Worm (Caenorhabditis elegans) whole organism, young adult: Measurements from ENCODE around the gene C47E8.11.

Experiments used
- D2030.7 ChIP-seq: fragments of 200-800 bp; sonication (Bioruptor generic); IDR thresholded peaks from 2 replicates; pipeline ENCODE4 v1.3.6; 2022; ENCODE audit warnings: missing genetic modification reagents, missing genetic modification characterization, missing compliant biosample characterization
- F23B12.7 ChIP-seq: sonication (generic microtip); optimal IDR thresholded peaks from 2 replicates; lab custom pipeline; 2017; ENCODE audit warnings: missing genetic modification characterization, mild to moderate bottlenecking, missing compliant biosample characterization, antibody characterized with exemption, moderate library complexity; ENCODE audit not compliant: insufficient read depth
- F33H1.4 ChIP-seq: fragments of 200-800 bp; sonication (Bioruptor generic); IDR thresholded peaks from 2 replicates; pipeline ENCODE4 v1.3.6; 2022; ENCODE audit warnings: missing genetic modification reagents, missing genetic modification characterization, missing compliant biosample characterization
- F49E8.2 ChIP-seq: sonication (generic microtip); optimal IDR thresholded peaks from 3 replicates; lab custom pipeline; 2017; ENCODE audit warnings: missing genetic modification characterization, mild to moderate bottlenecking, missing compliant biosample characterization, antibody characterized with exemption, moderate library complexity; ENCODE audit not compliant: insufficient read depth
- F57A8.1 ChIP-seq: fragments of 200-800 bp; sonication (Bioruptor generic); optimal IDR thresholded peaks from 2 replicates; lab custom pipeline; 2018; ENCODE audit warnings: mild to moderate bottlenecking, missing genetic modification characterization, moderate library complexity, missing compliant biosample characterization
- F57C9.4 ChIP-seq: sonication (generic microtip); optimal IDR thresholded peaks from 2 replicates; lab custom pipeline; 2017; ENCODE audit warnings: mild to moderate bottlenecking, missing genetic modification characterization, missing compliant biosample characterization
- Y53G8AR.9 ChIP-seq: fragments of 200-800 bp; sonication (Bioruptor generic); conservative IDR thresholded peaks from 2 replicates; pipeline ENCODE4 v1.3.6; 2022; ENCODE audit warnings: missing genetic modification reagents, missing genetic modification characterization, missing compliant biosample characterization
- Y95B8A.8 ChIP-seq: fragments of 200-800 bp; sonication (Bioruptor generic); IDR thresholded peaks from 2 replicates; pipeline ENCODE4 v1.3.6; 2022; ENCODE audit warnings: missing genetic modification reagents, missing genetic modification characterization, missing compliant biosample characterization
- ZK185.1 ChIP-seq: sonication (generic microtip); optimal IDR thresholded peaks from 2 replicates; lab custom pipeline; 2016; ENCODE audit warnings: mild to moderate bottlenecking, missing genetic modification characterization, missing compliant biosample characterization; ENCODE audit not compliant: poor library complexity, severe bottlenecking
- akir-1 ChIP-seq: fragments of 200-800 bp; sonication (Bioruptor generic); optimal IDR thresholded peaks from 2 replicates; lab custom pipeline; 2018; ENCODE audit warnings: mild to moderate bottlenecking, missing genetic modification characterization, moderate library complexity, missing compliant biosample characterization
- cebp-1 ChIP-seq, 2 experiments: fragments of 200-800 bp in 1 of 2; sonication (Bioruptor generic) in 1 of 2; sonication (generic microtip) in 1 of 2; IDR thresholded peaks in 1 of 2; optimal IDR thresholded peaks in 1 of 2; 2 replicates each; pipeline versions ENCODE4 v1.3.6 to Lab custom; 2017 to 2022; ENCODE audit warnings: missing compliant biosample characterization in 2 of 2, missing genetic modification characterization in 2 of 2, mild to moderate bottlenecking in 1 of 2, missing genetic modification reagents in 1 of 2, moderate library complexity in 1 of 2
- ceh-91 ChIP-seq: fragments of 200-800 bp; sonication (Bioruptor generic); IDR thresholded peaks from 2 replicates; pipeline ENCODE4 v1.3.6; 2022; ENCODE audit warnings: missing genetic modification reagents, missing genetic modification characterization, missing compliant biosample characterization
- die-1 ChIP-seq: sonication (generic microtip); optimal IDR thresholded peaks from 2 replicates; lab custom pipeline; 2016; ENCODE audit warnings: missing genotype, mild to moderate bottlenecking, missing genetic modification characterization, missing compliant biosample characterization
- dox-1 ChIP-seq: fragments of 200-800 bp; sonication (Bioruptor generic); IDR thresholded peaks from 2 replicates; pipeline ENCODE4 v1.3.6; 2022; ENCODE audit warnings: missing genetic modification reagents, missing genetic modification characterization, missing compliant biosample characterization
- dpl-1 ChIP-seq: fragments of 150-350 bp; optimal IDR thresholded peaks from 2 replicates; lab custom pipeline; 2014; ENCODE audit warnings: missing biosample characterization, missing genetic modification reagents, missing genetic modification characterization
- efl-1 ChIP-seq: fragments of 150-350 bp; optimal IDR thresholded peaks from 2 replicates; lab custom pipeline; 2014; ENCODE audit warnings: missing biosample characterization, missing genetic modification reagents, missing genetic modification characterization
- egl-44 ChIP-seq: fragments of 200-800 bp; sonication (Bioruptor generic); IDR thresholded peaks from 2 replicates; pipeline ENCODE4 v1.3.6; 2022; ENCODE audit warnings: missing genetic modification reagents, missing genetic modification characterization, missing compliant biosample characterization
- him-1 ChIP-seq: sonication (generic microtip); optimal IDR thresholded peaks from 2 replicates; lab custom pipeline; 2016; ENCODE audit warnings: missing genotype, missing genetic modification reagents, missing genetic modification characterization, missing compliant biosample characterization
- hmg-1.2 ChIP-seq: fragments of 200-800 bp; sonication (Bioruptor generic); IDR thresholded peaks from 2 replicates; pipeline ENCODE4 v1.3.6; 2022; ENCODE audit warnings: missing genetic modification reagents, missing genetic modification characterization, missing compliant biosample characterization
- hsf-1 ChIP-seq: fragments of 200-800 bp; sonication (Bioruptor generic); IDR thresholded peaks from 2 replicates; pipeline ENCODE4 v1.3.6; 2022; ENCODE audit warnings: missing genetic modification reagents, missing genetic modification characterization, missing compliant biosample characterization
- lag-1 ChIP-seq: fragments of 200-800 bp; sonication (Bioruptor generic); IDR thresholded peaks from 2 replicates; pipeline ENCODE4 v1.3.6; 2022; ENCODE audit warnings: missing genetic modification reagents, missing genetic modification characterization, missing compliant biosample characterization
- let-526 ChIP-seq: fragments of 200-800 bp; sonication (Bioruptor generic); IDR thresholded peaks from 2 replicates; pipeline ENCODE4 v1.3.6; 2022; ENCODE audit warnings: missing genetic modification reagents, missing genetic modification characterization, missing compliant biosample characterization
- let-607 ChIP-seq, 2 experiments: fragments of 200-800 bp in 1 of 2; sonication (Bioruptor generic) in 1 of 2; sonication (generic microtip) in 1 of 2; optimal IDR thresholded peaks; 2 replicates each; lab custom pipeline; 2016 to 2018; ENCODE audit warnings: mild to moderate bottlenecking in 2 of 2, missing compliant biosample characterization in 2 of 2, missing genetic modification characterization in 2 of 2, moderate library complexity in 2 of 2, missing genotype in 1 of 2
- lin-35 ChIP-seq, 3 experiments: fragments of 150-350 bp in 2 of 3; sonication (generic microtip) in 1 of 3; optimal IDR thresholded peaks; 2 replicates each; lab custom pipeline; 2014 to 2018; ENCODE audit warnings: missing biosample characterization in 3 of 3, missing genetic modification characterization in 3 of 3, missing genetic modification reagents in 3 of 3
- lin-54 ChIP-seq: fragments of 200-800 bp; sonication (Bioruptor generic); optimal IDR thresholded peaks from 2 replicates; lab custom pipeline; 2018; ENCODE audit warnings: mild to moderate bottlenecking, missing genetic modification characterization, missing compliant biosample characterization
- lsl-1 ChIP-seq: fragments of 200-800 bp; sonication (Bioruptor generic); optimal IDR thresholded peaks from 2 replicates; lab custom pipeline; 2018; ENCODE audit warnings: mild to moderate bottlenecking, missing genetic modification characterization, moderate library complexity, missing compliant biosample characterization
- madf-6 ChIP-seq: fragments of 200-800 bp; sonication (Bioruptor generic); IDR thresholded peaks from 2 replicates; pipeline ENCODE4 v1.3.6; 2022; ENCODE audit warnings: missing genetic modification reagents, missing genetic modification characterization, missing compliant biosample characterization
- madf-8 ChIP-seq: fragments of 200-800 bp; sonication (Bioruptor generic); conservative IDR thresholded peaks from 2 replicates; pipeline ENCODE4 v1.3.6; 2022; ENCODE audit warnings: missing genetic modification reagents, missing genetic modification characterization, missing compliant biosample characterization
- mes-4 ChIP-seq: sonication (generic microtip); optimal IDR thresholded peaks from 2 replicates; lab custom pipeline; 2016; ENCODE audit warnings: missing genotype, missing genetic modification characterization, missing compliant biosample characterization
- nhr-80 ChIP-seq: sonication (generic microtip); optimal IDR thresholded peaks from 2 replicates; lab custom pipeline; 2016; ENCODE audit warnings: missing genetic modification characterization, missing compliant biosample characterization
- nhr-90 ChIP-seq: sonication (generic microtip); optimal IDR thresholded peaks from 2 replicates; lab custom pipeline; 2016; ENCODE audit warnings: missing genotype, mild to moderate bottlenecking, missing genetic modification characterization, missing compliant biosample characterization
- rpc-1 ChIP-seq, 2 experiments: fragments of 150-350 bp in 1 of 2; sonication (generic microtip) in 1 of 2; optimal IDR thresholded peaks; 2 replicates each; lab custom pipeline; 2014 to 2018; ENCODE audit warnings: missing biosample characterization in 1 of 2, missing genetic modification characterization in 1 of 2, missing genetic modification reagents in 1 of 2, missing genotype in 1 of 2
- sea-2 ChIP-seq: fragments of 200-800 bp; sonication (Bioruptor generic); IDR thresholded peaks from 2 replicates; pipeline ENCODE4 v1.3.6; 2022; ENCODE audit warnings: missing genetic modification characterization, missing compliant biosample characterization
- snpc-1.1 ChIP-seq: sonication (generic microtip); optimal IDR thresholded peaks from 2 replicates; lab custom pipeline; 2017; ENCODE audit warnings: missing genetic modification characterization, mild to moderate bottlenecking, missing compliant biosample characterization, antibody characterized with exemption, moderate library complexity, missing genotype, missing genetic modification reagents; ENCODE audit not compliant: insufficient read depth
- snpc-4 ChIP-seq, 5 experiments: fragments of 150-350 bp in 1 of 5; sonication (generic microtip) in 4 of 5; optimal IDR thresholded peaks; 2 replicates each; lab custom pipeline; 2014 to 2018; ENCODE audit warnings: missing genetic modification characterization in 5 of 5, missing biosample characterization in 3 of 5, antibody characterized with exemption in 2 of 5, mild to moderate bottlenecking in 2 of 5, missing compliant biosample characterization in 2 of 5, missing genotype in 2 of 5, moderate library complexity in 2 of 5, missing genetic modification reagents in 1 of 5
- xnd-1 ChIP-seq: sonication (generic microtip); optimal IDR thresholded peaks from 2 replicates; lab custom pipeline; 2016; ENCODE audit warnings: missing genotype, missing genetic modification reagents, missing genetic modification characterization, missing compliant biosample characterization

C47E8.11 gene

DNA sequence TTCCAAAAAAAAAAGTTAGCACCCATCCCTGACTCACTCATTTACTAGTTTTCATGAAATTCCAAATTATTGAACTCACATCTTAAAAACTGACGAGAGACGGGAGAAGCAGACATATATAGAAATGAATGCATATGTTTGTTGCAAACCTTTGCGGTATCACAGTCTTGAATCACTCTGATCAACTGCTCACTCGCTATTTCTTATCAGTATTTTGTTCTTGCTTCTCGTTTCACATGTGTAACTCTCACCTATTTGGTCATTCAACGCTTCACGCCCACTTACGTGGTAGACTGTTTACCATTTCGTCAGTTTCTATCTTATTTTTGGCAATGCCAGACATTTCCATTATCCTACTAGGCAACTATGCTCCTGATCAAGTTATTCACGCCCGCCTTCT lies 47.6 kb upstream of the C47E8.11 start, which contains the start of gene C54G10.1:
Gene C54G10.1, plus strand, starts transcription at position 333 of the 400 bp plus-strand sequence.
- TF ChIP-seq cebp-1 (GFP tag; IDR thresholded peaks at IDR 0.05; lab: Robert Waterston, UW) (0 out of 2 replicates have a peak, but pooled peaks have one; percentile 13), cebp-1 (tag; optimal IDR thresholded peaks at IDR 0.05; lab: Kevin White, UChicago) (peak; percentile 18), nhr-80 (tag; lab: Kevin White, UChicago) (peak; percentile 89), akir-1 (GFP tag; lab: Kevin White, UChicago) (no peak)

DNA sequence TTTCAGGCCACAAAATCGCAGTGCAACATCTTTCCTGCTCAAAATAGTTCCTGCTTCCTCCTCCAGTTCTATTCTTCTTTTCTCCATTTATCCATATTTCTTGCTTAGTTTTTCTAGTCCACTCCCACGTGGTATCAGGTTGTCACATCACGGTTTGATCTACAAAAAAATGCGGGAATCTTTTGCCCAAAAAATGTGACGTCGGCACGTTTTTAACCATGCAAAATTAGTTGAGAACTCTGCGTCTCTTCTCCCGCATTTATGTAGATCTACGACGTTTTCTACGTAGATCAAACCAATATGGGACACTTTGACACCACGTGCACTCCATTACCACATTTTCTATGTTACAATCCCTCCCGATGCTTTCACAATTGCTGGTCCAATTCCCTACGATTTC lies 46.4 kb upstream of the C47E8.11 start:
- TF ChIP-seq lin-35 (GFP tag; optimal IDR thresholded peaks at IDR 0.05; lab: Kevin White, UChicago) (no peak), F33H1.4 (0 out of 2 replicates have a peak, but pooled peaks have one; percentile 28), xnd-1 (tag; lab: Kevin White, UChicago) (peak; percentile 21), efl-1 (GFP tag; lab: Kevin White, UChicago) (peak; percentile 45), lag-1 (GFP tag; lab: Robert Waterston, UW) (no peak), mes-4 (tag; lab: Kevin White, UChicago) (no peak), hmg-1.2 (GFP tag; lab: Robert Waterston, UW) (0 out of 2 replicates have a peak, but pooled peaks have one; percentile 17), madf-6 (GFP tag; lab: Robert Waterston, UW) (peak; percentile 78), Y95B8A.8 (GFP tag; lab: Robert Waterston, UW) (no peak), F57A8.1 (GFP tag; lab: Kevin White, UChicago) (no peak), nhr-80 (tag; lab: Kevin White, UChicago) (no peak), let-526 (no peak), ZK185.1 (tag; lab: Kevin White, UChicago) (no peak), lin-54 (GFP tag; lab: Kevin White, UChicago) (no peak), nhr-90 (no peak), madf-8 (GFP tag; lab: Robert Waterston, UW) (peak; percentile 54; the same call in 1 of the 2 replicates), snpc-1.1 (tag; lab: Kevin White, UChicago) (no peak), let-607 (tag; optimal IDR thresholded peaks at IDR 0.05; lab: Kevin White, UChicago) (no peak), cebp-1 (GFP tag; IDR thresholded peaks at IDR 0.05; lab: Robert Waterston, UW) (no peak), cebp-1 (tag; optimal IDR thresholded peaks at IDR 0.05; lab: Kevin White, UChicago) (no peak)

DNA sequence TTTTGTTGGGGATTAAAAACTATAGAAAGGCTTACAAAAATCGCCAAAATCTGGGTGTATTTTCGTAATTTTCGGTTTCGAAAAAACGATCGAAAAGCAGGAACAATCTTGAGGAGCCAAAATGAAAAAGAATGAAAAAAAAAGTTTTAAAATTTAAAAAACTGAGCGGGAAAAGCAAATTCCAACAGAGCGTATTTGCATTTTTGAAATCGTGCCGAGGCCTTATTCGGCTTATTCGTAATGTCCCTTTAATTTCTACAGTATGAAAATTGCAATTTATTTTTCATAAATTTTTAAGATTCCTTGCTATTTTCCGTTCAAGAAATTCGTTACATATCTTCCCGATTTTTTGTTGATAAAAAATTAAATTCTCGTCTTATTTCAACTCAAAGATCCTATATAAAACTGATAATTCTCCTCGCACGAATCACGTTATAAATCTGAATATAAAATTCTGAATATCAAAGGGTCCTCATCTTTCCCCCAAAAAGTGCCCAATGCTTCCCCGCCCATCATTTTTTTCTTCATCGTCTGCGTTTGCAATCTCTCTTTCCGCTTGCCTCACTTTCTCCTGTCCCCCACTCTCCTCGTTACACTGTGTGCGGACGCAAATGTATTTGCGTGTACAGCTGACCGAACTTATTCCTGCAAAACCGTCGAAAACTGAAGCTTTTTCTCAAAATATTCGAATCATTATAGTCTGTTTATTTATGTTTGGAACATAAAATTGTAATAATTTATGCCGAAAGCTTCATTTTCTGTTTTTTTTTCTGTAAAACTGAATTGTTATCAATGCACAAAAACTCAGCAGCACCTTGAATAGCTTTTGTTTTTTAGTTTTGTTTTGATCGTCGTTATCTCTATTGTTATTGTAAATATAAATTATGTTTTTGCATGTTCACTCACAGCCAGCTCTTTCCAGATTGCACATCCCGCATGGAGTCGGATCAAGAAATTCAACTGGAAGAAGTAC lies 42.3 kb upstream of the C47E8.11 start, which contains the start of the genes rfc-1 and pmp-3:
Gene rfc-1, minus strand, starts transcription at position 163 of the 973 bp plus-strand sequence.
Gene pmp-3, plus strand, starts transcription at position 923 of the 973 bp plus-strand sequence.
- peak in 1 of 3 experiments; percentile 34 for TF ChIP-seq lin-35 (GFP tag; optimal IDR thresholded peaks at IDR 0.05; lab: Kevin White, UChicago)
- TF ChIP-seq snpc-4 (GFP tag; optimal IDR thresholded peaks at IDR 0.05; lab: Kevin White, UChicago), result no peak
- peak in 3 of 4 experiments; percentile 41 to 59 (median 44) for TF ChIP-seq snpc-4 (tag; optimal IDR thresholded peaks at IDR 0.05; lab: Kevin White, UChicago)
- TF ChIP-seq F57C9.4, result no peak
- peak; percentile 69 for TF ChIP-seq F49E8.2 (tag; lab: Kevin White, UChicago)
- peak; percentile 23; the same call in 1 of the 2 replicates for TF ChIP-seq dox-1 (GFP tag; lab: Robert Waterston, UW)
- no peak for TF ChIP-seq Y53G8AR.9 (GFP tag; lab: Robert Waterston, UW)
- TF ChIP-seq hsf-1 (GFP tag; lab: Robert Waterston, UW), result 0 out of 2 replicates have a peak, but pooled peaks have one; percentile 33
- TF ChIP-seq D2030.7 (GFP tag; lab: Robert Waterston, UW), result peak; percentile 74; the same call in 1 of the 2 replicates
- peak; percentile 88 for TF ChIP-seq F33H1.4
- no peak for TF ChIP-seq F57A8.1 (GFP tag; lab: Kevin White, UChicago)
- TF ChIP-seq madf-8 (GFP tag; lab: Robert Waterston, UW), result peak; percentile 78
- TF ChIP-seq madf-6 (GFP tag; lab: Robert Waterston, UW), result peak; percentile 88
- TF ChIP-seq ceh-91 (GFP tag; lab: Robert Waterston, UW), result peak; percentile 76
- peak; percentile 61 for TF ChIP-seq F23B12.7 (tag; lab: Kevin White, UChicago)
- TF ChIP-seq efl-1 (GFP tag; lab: Kevin White, UChicago), result peak; percentile 92
- TF ChIP-seq dpl-1 (GFP tag; lab: Kevin White, UChicago), result peak; percentile 74
- peak; percentile 87 for TF ChIP-seq lsl-1 (GFP tag; lab: Kevin White, UChicago)
- peak; percentile 25 for TF ChIP-seq him-1 (tag; lab: Kevin White, UChicago)
- TF ChIP-seq xnd-1 (tag; lab: Kevin White, UChicago), result peak; percentile 66
- no peak for TF ChIP-seq egl-44 (GFP tag; lab: Robert Waterston, UW)
- no peak for TF ChIP-seq die-1 (tag; lab: Kevin White, UChicago)
- peak; percentile 56 for TF ChIP-seq snpc-1.1 (tag; lab: Kevin White, UChicago)
- peak; percentile 75 for TF ChIP-seq lin-54 (GFP tag; lab: Kevin White, UChicago)
- no peak for TF ChIP-seq sea-2 (GFP tag; lab: Robert Waterston, UW)
- no peak for TF ChIP-seq rpc-1 (optimal IDR thresholded peaks at IDR 0.05; lab: Kevin White, UChicago)
- peak; percentile 6 for TF ChIP-seq rpc-1 (tag; optimal IDR thresholded peaks at IDR 0.05; lab: Kevin White, UChicago)
